Worm (Caenorhabditis elegans) whole organism, late embryonic: ENCODE measurements around the gene srw-6.

Experiments
- ama-1 ChIP-seq: fragments of 150-350 bp; optimal IDR thresholded peaks from 2 replicates; lab custom pipeline; 2014
- fkh-10 ChIP-seq: fragments of 150-350 bp; optimal IDR thresholded peaks from 2 replicates; lab custom pipeline; 2014; ENCODE audit warnings: missing biosample characterization, missing genetic modification reagents, missing genetic modification characterization
- nfya-1 ChIP-seq: sonication (generic microtip); optimal IDR thresholded peaks from 2 replicates; lab custom pipeline; 2017; ENCODE audit warnings: missing genetic modification characterization, mild to moderate bottlenecking, missing compliant biosample characterization, antibody characterized with exemption, moderate library complexity
- nhr-232 ChIP-seq: sonication (generic microtip); optimal IDR thresholded peaks from 2 replicates; lab custom pipeline; 2016; ENCODE audit warnings: missing genetic modification characterization, missing compliant biosample characterization
- pag-3 ChIP-seq: sonication (generic microtip); optimal IDR thresholded peaks from 2 replicates; lab custom pipeline; 2016; ENCODE audit warnings: missing compliant biosample characterization, missing genetic modification characterization, borderline replicate concordance
- pax-1 ChIP-seq: fragments of 150-350 bp; optimal IDR thresholded peaks from 2 replicates; lab custom pipeline; 2014; ENCODE audit warnings: missing biosample characterization, missing genetic modification characterization
- pha-4 ChIP-seq: fragments of 150-350 bp; optimal IDR thresholded peaks from 2 replicates; lab custom pipeline; 2018; ENCODE audit warnings: missing biosample characterization, missing genetic modification reagents, missing genetic modification characterization
- ref-2 ChIP-seq: sonication (generic microtip); optimal IDR thresholded peaks from 2 replicates; lab custom pipeline; 2016; ENCODE audit warnings: missing genetic modification characterization, missing compliant biosample characterization
- tbx-7 ChIP-seq: sonication (generic microtip); optimal IDR thresholded peaks from 2 replicates; lab custom pipeline; 2016; ENCODE audit warnings: missing genotype, missing genetic modification characterization, missing compliant biosample characterization

ce11 chrV:3803343-3803742 is 5.1 kb upstream of the srw-6 start, which contains the start of gene cyp-33C8:
- TF ChIP-seq fkh-10 (no peak), nfya-1 (tag; lab: Kevin White, UChicago) (no peak), tbx-7 (no peak), pag-3 (tag; lab: Kevin White, UChicago) (no peak), nhr-232 (tag; lab: Kevin White, UChicago) (no peak), pha-4 (tag; lab: Kevin White, UChicago) (no peak), ama-1 (lab: Kevin White, UChicago) (no peak), ref-2 (tag; lab: Kevin White, UChicago) (no peak), pax-1 (no peak)
